Worm (Caenorhabditis elegans) whole organism, L4 larva: ENCODE results near the gene daf-2.

Source experiments
- D1046.2 ChIP-seq: fragments of 200-800 bp; sonication (Bioruptor generic); IDR thresholded peaks from 2 replicates; pipeline ENCODE4 v1.3.6; 2022; ENCODE audit warnings: missing genetic modification characterization, missing compliant biosample characterization
- F10B5.3 ChIP-seq: sonication (generic microtip); optimal IDR thresholded peaks from 2 replicates; lab custom pipeline; 2016; ENCODE audit warnings: mild to moderate bottlenecking, missing genetic modification characterization, missing compliant biosample characterization
- F49E8.2 ChIP-seq: sonication (generic microtip); optimal IDR thresholded peaks from 2 replicates; lab custom pipeline; 2016; ENCODE audit warnings: missing compliant biosample characterization, mild to moderate bottlenecking, missing genetic modification characterization, borderline replicate concordance
- R02D3.7 ChIP-seq: fragments of 150-350 bp; sonication (generic microtip); optimal IDR thresholded peaks from 3 replicates; lab custom pipeline; 2014; ENCODE audit warnings: missing biosample characterization, missing genetic modification characterization
- T20F7.1 ChIP-seq: fragments of 200-800 bp; sonication (Bioruptor generic); optimal IDR thresholded peaks from 2 replicates; lab custom pipeline; 2018; ENCODE audit warnings: mild to moderate bottlenecking, missing genetic modification characterization, missing compliant biosample characterization
- Y48G9A.11 ChIP-seq: fragments of 200-800 bp; sonication (Bioruptor generic); IDR thresholded peaks from 2 replicates; pipeline ENCODE4 v1.3.6; 2022; ENCODE audit warnings: missing genetic modification reagents, missing genetic modification characterization, missing compliant biosample characterization
- ZK337.2 ChIP-seq: fragments of 200-800 bp; sonication (Bioruptor generic); IDR thresholded peaks from 2 replicates; pipeline ENCODE4 v1.3.6; 2022; ENCODE audit warnings: missing genetic modification reagents, missing genetic modification characterization, missing compliant biosample characterization
- ZK546.5 ChIP-seq, 2 experiments: sonication (generic microtip); optimal IDR thresholded peaks; 2 replicates each; lab custom pipeline; 2017; ENCODE audit warnings: missing biosample characterization in 2 of 2, missing genetic modification characterization in 2 of 2
- ama-1 ChIP-seq: fragments of 150-350 bp; optimal IDR thresholded peaks from 2 replicates; lab custom pipeline; 2014; ENCODE audit warnings: inconsistent platforms, mixed read lengths
- attf-4 ChIP-seq: sonication (generic microtip); optimal IDR thresholded peaks from 3 replicates; lab custom pipeline; 2017; ENCODE audit warnings: missing biosample characterization, missing genetic modification characterization
- ceh-82 ChIP-seq: sonication (generic microtip); optimal IDR thresholded peaks from 2 replicates; lab custom pipeline; 2017; ENCODE audit warnings: missing biosample characterization, missing genetic modification characterization
- daf-12 ChIP-seq: fragments of 150-350 bp; optimal IDR thresholded peaks from 2 replicates; lab custom pipeline; 2014; ENCODE audit warnings: missing biosample characterization, missing genetic modification reagents, missing genetic modification characterization
- dmd-6 ChIP-seq: fragments of 200-800 bp; sonication (Bioruptor generic); IDR thresholded peaks from 2 replicates; pipeline ENCODE4 v1.3.6; 2022; ENCODE audit warnings: missing genetic modification reagents, missing genetic modification characterization, missing compliant biosample characterization
- dmd-8 ChIP-seq: fragments of 200-800 bp; sonication (Bioruptor generic); IDR thresholded peaks from 2 replicates; pipeline ENCODE4 v1.3.6; 2022; ENCODE audit warnings: missing genetic modification characterization, missing compliant biosample characterization
- dmd-9 ChIP-seq: fragments of 200-800 bp; sonication (Bioruptor generic); IDR thresholded peaks from 2 replicates; pipeline ENCODE4 v1.3.6; 2022; ENCODE audit warnings: missing genetic modification reagents, missing genetic modification characterization, missing compliant biosample characterization
- dpl-1 ChIP-seq: fragments of 150-350 bp; optimal IDR thresholded peaks from 2 replicates; lab custom pipeline; 2014; ENCODE audit warnings: missing biosample characterization, missing genetic modification reagents, missing genetic modification characterization
- duxl-1 ChIP-seq: sonication (generic microtip); optimal IDR thresholded peaks from 2 replicates; lab custom pipeline; 2016; ENCODE audit warnings: mild to moderate bottlenecking, missing genetic modification characterization, moderate library complexity, missing compliant biosample characterization; ENCODE audit not compliant: poor library complexity
- dve-1 ChIP-seq: sonication (generic microtip); optimal IDR thresholded peaks from 2 replicates; lab custom pipeline; 2017; ENCODE audit warnings: antibody characterized with exemption, mild to moderate bottlenecking, missing genetic modification characterization, missing compliant biosample characterization; ENCODE audit not compliant: insufficient read depth
- fos-1 ChIP-seq: fragments of 150-350 bp; optimal IDR thresholded peaks from 2 replicates; lab custom pipeline; 2014; ENCODE audit warnings: missing biosample characterization, missing genetic modification characterization
- gei-8 ChIP-seq: fragments of 200-800 bp; sonication (Bioruptor generic); optimal IDR thresholded peaks from 2 replicates; lab custom pipeline; 2018; ENCODE audit warnings: mild to moderate bottlenecking, missing genetic modification characterization, missing compliant biosample characterization
- hif-1 ChIP-seq, 2 experiments: sonication (generic microtip); optimal IDR thresholded peaks; 2 replicates each; lab custom pipeline; 2016 to 2017; ENCODE audit warnings: missing compliant biosample characterization in 2 of 2, missing genetic modification characterization in 2 of 2, missing genetic modification reagents in 2 of 2, missing genotype in 2 of 2, mild to moderate bottlenecking in 1 of 2
- hlh-11 ChIP-seq: fragments of 200-800 bp; sonication (Bioruptor generic); optimal IDR thresholded peaks from 2 replicates; lab custom pipeline; 2018; ENCODE audit warnings: mild to moderate bottlenecking, missing genetic modification characterization, missing compliant biosample characterization
- lin-38 ChIP-seq: fragments of 200-800 bp; sonication (Bioruptor generic); IDR thresholded peaks from 2 replicates; pipeline ENCODE4 v1.3.6; 2022; ENCODE audit warnings: missing genetic modification reagents, missing genetic modification characterization, missing compliant biosample characterization
- lsy-2 ChIP-seq, 2 experiments: fragments of 150-350 bp in 1 of 2; sonication (generic microtip) in 1 of 2; optimal IDR thresholded peaks; 2 replicates each; lab custom pipeline; 2014 to 2017; ENCODE audit warnings: missing biosample characterization in 2 of 2, missing genetic modification characterization in 2 of 2
- madf-9 ChIP-seq: fragments of 200-800 bp; sonication (Bioruptor generic); conservative IDR thresholded peaks from 2 replicates; pipeline ENCODE4 v1.3.6; 2022; ENCODE audit warnings: missing genetic modification reagents, missing genetic modification characterization, missing compliant biosample characterization
- mdt-29 ChIP-seq: fragments of 200-800 bp; sonication (Bioruptor generic); IDR thresholded peaks from 2 replicates; pipeline ENCODE4 v1.3.6; 2022; ENCODE audit warnings: missing genetic modification reagents, missing genetic modification characterization, missing compliant biosample characterization
- mep-1 ChIP-seq: fragments of 150-350 bp; sonication (generic microtip); optimal IDR thresholded peaks from 3 replicates; lab custom pipeline; 2014; ENCODE audit warnings: missing biosample characterization, missing genetic modification characterization
- nhr-10 ChIP-seq: fragments of 150-350 bp; optimal IDR thresholded peaks from 2 replicates; lab custom pipeline; 2014; ENCODE audit warnings: missing biosample characterization, missing genetic modification characterization
- nhr-102 ChIP-seq: sonication (generic microtip); optimal IDR thresholded peaks from 2 replicates; lab custom pipeline; 2016; ENCODE audit warnings: mild to moderate bottlenecking, missing genetic modification characterization, moderate library complexity, missing compliant biosample characterization
- nhr-111 ChIP-seq: fragments of 200-800 bp; sonication (Bioruptor generic); optimal IDR thresholded peaks from 2 replicates; lab custom pipeline; 2018; ENCODE audit warnings: mild to moderate bottlenecking, missing genetic modification characterization, missing compliant biosample characterization
- nhr-28 ChIP-seq: fragments of 150-350 bp; optimal IDR thresholded peaks from 2 replicates; lab custom pipeline; 2014; ENCODE audit warnings: missing biosample characterization, missing genetic modification characterization
- nhr-42 ChIP-seq: fragments of 200-800 bp; sonication (Bioruptor generic); IDR thresholded peaks from 2 replicates; pipeline ENCODE4 v1.3.6; 2022; ENCODE audit warnings: missing genetic modification characterization, missing compliant biosample characterization
- nhr-6 ChIP-seq: fragments of 150-350 bp; optimal IDR thresholded peaks from 2 replicates; lab custom pipeline; 2014; ENCODE audit warnings: missing biosample characterization, missing genetic modification characterization
- skn-1 ChIP-seq: fragments of 150-350 bp; optimal IDR thresholded peaks from 2 replicates; lab custom pipeline; 2014; ENCODE audit warnings: missing biosample characterization, missing genetic modification characterization
- snpc-4 ChIP-seq: fragments of 150-350 bp; optimal IDR thresholded peaks from 2 replicates; lab custom pipeline; 2014; ENCODE audit warnings: missing biosample characterization, missing genetic modification characterization
- spr-1 ChIP-seq: sonication (generic microtip); optimal IDR thresholded peaks from 2 replicates; lab custom pipeline; 2016; ENCODE audit warnings: mild to moderate bottlenecking, missing genetic modification characterization, missing compliant biosample characterization
- spr-3 ChIP-seq: fragments of 200-800 bp; sonication (Bioruptor generic); optimal IDR thresholded peaks from 2 replicates; lab custom pipeline; 2018; ENCODE audit warnings: mild to moderate bottlenecking, missing genetic modification characterization, missing compliant biosample characterization
- tag-97 ChIP-seq: fragments of 200-800 bp; sonication (Bioruptor generic); IDR thresholded peaks from 2 replicates; pipeline ENCODE4 v1.3.6; 2022; ENCODE audit warnings: missing genetic modification characterization, missing compliant biosample characterization
- unc-130 ChIP-seq: sonication (generic microtip); optimal IDR thresholded peaks from 2 replicates; lab custom pipeline; 2016; ENCODE audit warnings: missing genetic modification reagents, missing genetic modification characterization, missing compliant biosample characterization
- unc-39 ChIP-seq: sonication (generic microtip); optimal IDR thresholded peaks from 2 replicates; lab custom pipeline; 2017; ENCODE audit warnings: missing biosample characterization, missing genetic modification characterization
- unc-62 ChIP-seq, 3 experiments: fragments of 150-350 bp in 1 of 3; sonication (generic microtip); optimal IDR thresholded peaks in 2 of 3; peaks in 1 of 3; 1 replicate in 1 of 3; 2 replicates in 2 of 3; lab custom pipeline; 2014 to 2017; ENCODE audit warnings: missing biosample characterization in 3 of 3, missing genetic modification characterization in 3 of 3, missing genetic modification reagents in 3 of 3, missing genotype in 1 of 3
- zfp-3 ChIP-seq: fragments of 200-800 bp; sonication (Bioruptor generic); conservative IDR thresholded peaks from 2 replicates; pipeline ENCODE4 v1.3.6; 2022; ENCODE audit warnings: missing genetic modification reagents, missing genetic modification characterization, missing compliant biosample characterization
- zip-2 ChIP-seq: fragments of 150-350 bp; optimal IDR thresholded peaks from 2 replicates; lab custom pipeline; 2014; ENCODE audit warnings: missing biosample characterization, missing genetic modification characterization
- ztf-11 ChIP-seq: fragments of 150-350 bp; optimal IDR thresholded peaks from 2 replicates; lab custom pipeline; 2014; ENCODE audit warnings: missing biosample characterization, missing genetic modification characterization
- ztf-7 ChIP-seq: fragments of 150-350 bp; optimal IDR thresholded peaks from 2 replicates; lab custom pipeline; 2014; ENCODE audit warnings: missing biosample characterization, missing genetic modification characterization

The daf-2 gene

ce11 chrIII:3040735-3041439 lies at the start of gene daf-2:
Gene daf-2 (minus strand): TSS chrIII:3040846.
- TF ChIP-seq gei-8 (GFP tag; lab: Kevin White, UChicago) (no peak), lin-38 (GFP tag; lab: Robert Waterston, UW) (peak; percentile 73), nhr-28 (peak; percentile 4), unc-62 (GFP tag; optimal IDR thresholded peaks at IDR 0.05 in 1 of 2; lab: Kevin White, UChicago) (peak in 1 of 2 experiments; percentile 3), unc-62 (tag; optimal IDR thresholded peaks at IDR 0.05; lab: Kevin White, UChicago) (no peak), ZK546.5 (tag; optimal IDR thresholded peaks at IDR 0.05; lab: Kevin White, UChicago) (no peak), spr-1 (tag; lab: Kevin White, UChicago) (no peak), duxl-1 (no peak), unc-130 (GFP tag; lab: Kevin White, UChicago) (peak; percentile 10), nhr-6 (tag; lab: Kevin White, UChicago) (no peak), dmd-6 (GFP tag; lab: Robert Waterston, UW) (no peak)
- TF ChIP-seq, all 104 proteins: peak for 4

DNA sequence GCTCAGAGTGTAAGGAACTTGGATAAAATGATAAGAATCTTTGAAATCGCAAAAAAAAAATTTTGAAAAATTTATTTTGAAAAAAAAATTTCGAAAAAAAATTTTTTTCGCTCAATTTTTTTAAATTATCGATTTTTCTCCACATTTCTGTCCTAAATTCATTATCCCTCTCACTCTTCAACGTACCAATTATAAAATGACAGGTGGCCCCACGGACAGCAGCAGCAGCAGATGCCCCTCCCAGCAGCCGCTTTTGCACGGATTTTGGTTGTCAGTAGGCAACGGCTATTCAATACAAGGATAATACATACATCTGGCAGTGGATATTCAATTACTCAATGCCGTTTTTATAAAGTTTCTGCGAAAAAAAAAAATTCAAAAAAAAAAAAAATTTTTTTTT lies 45.8 kb upstream of the daf-2 start, which contains the start of gene sft-1:
TSS of gene sft-1 (plus strand) at position 201 of the 400 bp plus-strand sequence.
- TF ChIP-seq dmd-9 (GFP tag; lab: Robert Waterston, UW) (no peak), daf-12 (tag; lab: Kevin White, UChicago) (no peak)

ce11 chrIII:3070026-3070573 lies 29.5 kb upstream of the daf-2 start, which contains the start of gene H06I04.3:
Gene H06I04.3 (plus strand): TSS chrIII:3070523.
- TF ChIP-seq ztf-11 (no peak), Y48G9A.11 (GFP tag; lab: Robert Waterston, UW) (peak; percentile 88), dmd-8 (no peak), F10B5.3 (tag; lab: Kevin White, UChicago) (no peak), lsy-2 (tag; optimal IDR thresholded peaks at IDR 0.05; lab: Kevin White, UChicago) (peak in 1 of 2 experiments; percentile 64), T20F7.1 (GFP tag; lab: Kevin White, UChicago) (peak; percentile 95), dve-1 (tag; lab: Kevin White, UChicago) (no peak), hlh-11 (tag; lab: Kevin White, UChicago) (no peak), unc-62 (GFP tag; optimal IDR thresholded peaks at IDR 0.05 in 1 of 2; lab: Kevin White, UChicago) (peak in 1 of 2 experiments; percentile 10), unc-62 (tag; optimal IDR thresholded peaks at IDR 0.05; lab: Kevin White, UChicago) (no peak), R02D3.7 (tag; lab: Kevin White, UChicago) (no peak), ceh-82 (tag; lab: Kevin White, UChicago) (no peak), unc-130 (GFP tag; lab: Kevin White, UChicago) (no peak), ZK337.2 (GFP tag; lab: Robert Waterston, UW) (no peak), zip-2 (tag; lab: Kevin White, UChicago) (no peak), nhr-111 (GFP tag; lab: Kevin White, UChicago) (no peak), D1046.2 (no peak), attf-4 (no peak), nhr-42 (no peak), snpc-4 (tag; lab: Kevin White, UChicago) (no peak), dmd-6 (GFP tag; lab: Robert Waterston, UW) (no peak), mep-1 (no peak), madf-9 (GFP tag; lab: Robert Waterston, UW) (no peak), mdt-29 (GFP tag; lab: Robert Waterston, UW) (no peak), spr-3 (no peak), lin-38 (GFP tag; lab: Robert Waterston, UW) (peak; percentile 55), unc-39 (tag; lab: Kevin White, UChicago) (no peak), daf-12 (tag; lab: Kevin White, UChicago) (no peak), ztf-7 (tag; lab: Kevin White, UChicago) (no peak), hif-1 (tag; optimal IDR thresholded peaks at IDR 0.05; lab: Kevin White, UChicago) (no peak), F49E8.2 (tag; lab: Kevin White, UChicago) (no peak), tag-97 (GFP tag; lab: Robert Waterston, UW) (no peak), zfp-3 (GFP tag; lab: Robert Waterston, UW) (0 out of 2 replicates have a peak, but pooled peaks have one; percentile 7), nhr-102 (tag; lab: Kevin White, UChicago) (no peak), skn-1 (tag; lab: Kevin White, UChicago) (no peak), nhr-6 (tag; lab: Kevin White, UChicago) (no peak), fos-1 (tag; lab: Kevin White, UChicago) (no peak), nhr-10 (no peak), dpl-1 (GFP tag; lab: Kevin White, UChicago) (peak; percentile 77), ama-1 (lab: Kevin White, UChicago) (no peak)
